Worm (Caenorhabditis elegans) whole organism, L1 larva: ENCODE measurements around the gene hum-4.

Source experiments
- C16A3.4 ChIP-seq: fragments of 150-350 bp; optimal IDR thresholded peaks from 2 replicates; lab custom pipeline; 2014; ENCODE audit warnings: missing biosample characterization, missing genetic modification characterization
- F16B12.6 ChIP-seq: fragments of 150-350 bp; optimal IDR thresholded peaks from 2 replicates; lab custom pipeline; 2014; ENCODE audit warnings: missing biosample characterization, missing genetic modification characterization
- aly-2 ChIP-seq: fragments of 150-350 bp; optimal IDR thresholded peaks from 2 replicates; lab custom pipeline; 2014; ENCODE audit warnings: missing biosample characterization, missing genetic modification characterization
- ama-1 ChIP-seq: fragments of 150-350 bp; optimal IDR thresholded peaks from 2 replicates; lab custom pipeline; 2014
- blmp-1 ChIP-seq: fragments of 150-350 bp; optimal IDR thresholded peaks from 2 replicates; lab custom pipeline; 2014; ENCODE audit warnings: missing biosample characterization, missing genetic modification characterization
- ceh-8 ChIP-seq: fragments of 200-800 bp; sonication (Bioruptor generic); optimal IDR thresholded peaks from 2 replicates; lab custom pipeline; 2018; ENCODE audit warnings: mild to moderate bottlenecking, missing genetic modification characterization, moderate library complexity, missing compliant biosample characterization
- ceh-82 ChIP-seq, 3 experiments: fragments of 150-350 bp in 1 of 3; sonication (generic microtip) in 2 of 3; optimal IDR thresholded peaks; 2 replicates each; lab custom pipeline; 2014 to 2017; ENCODE audit warnings: missing biosample characterization in 3 of 3, missing genetic modification characterization in 3 of 3
- ceh-88 ChIP-seq: fragments of 200-800 bp; sonication (Bioruptor generic); IDR thresholded peaks from 2 replicates; pipeline ENCODE4 v1.3.6; 2022; ENCODE audit warnings: missing genetic modification characterization, missing compliant biosample characterization
- ces-1 ChIP-seq: fragments of 150-350 bp; optimal IDR thresholded peaks from 2 replicates; lab custom pipeline; 2014; ENCODE audit warnings: missing biosample characterization, missing genetic modification reagents, missing genetic modification characterization
- dsc-1 ChIP-seq: sonication (generic microtip); optimal IDR thresholded peaks from 2 replicates; lab custom pipeline; 2016; ENCODE audit warnings: mild to moderate bottlenecking, missing genetic modification characterization, missing compliant biosample characterization
- efl-1 ChIP-seq, 4 experiments: fragments of 150-350 bp; optimal IDR thresholded peaks in 3 of 4; peaks in 1 of 4; 1 replicate in 1 of 4; 2 replicates in 3 of 4; lab custom pipeline; 2014; ENCODE audit warnings: missing biosample characterization in 2 of 4, missing genetic modification characterization in 2 of 4, missing genetic modification reagents in 2 of 4
- elt-2 ChIP-seq: sonication (generic microtip); optimal IDR thresholded peaks from 2 replicates; lab custom pipeline; 2016; ENCODE audit warnings: missing genetic modification characterization, mild to moderate bottlenecking, inconsistent platforms, missing compliant biosample characterization, missing genetic modification reagents
- elt-3 ChIP-seq, 6 experiments: fragments of 150-350 bp in 1 of 6; sonication (generic microtip); optimal IDR thresholded peaks; 2 replicates each; lab custom pipeline; 2017 to 2018; ENCODE audit warnings: missing biosample characterization in 6 of 6, missing genetic modification characterization in 6 of 6, inconsistent platforms in 1 of 6
- ets-5 ChIP-seq: fragments of 200-800 bp; sonication (Bioruptor generic); IDR thresholded peaks from 2 replicates; pipeline ENCODE4 v1.3.6; 2022; ENCODE audit warnings: missing genetic modification characterization, missing compliant biosample characterization
- fkh-8 ChIP-seq: sonication (generic microtip); optimal IDR thresholded peaks from 2 replicates; lab custom pipeline; 2016; ENCODE audit warnings: mild to moderate bottlenecking, missing genetic modification characterization, missing compliant biosample characterization
- grh-1 ChIP-seq: fragments of 200-800 bp; sonication (Bioruptor generic); IDR thresholded peaks from 2 replicates; pipeline ENCODE4 v1.3.6; 2022; ENCODE audit warnings: missing genetic modification reagents, missing genetic modification characterization, missing compliant biosample characterization
- hlh-17 ChIP-seq: fragments of 200-800 bp; sonication (Bioruptor generic); optimal IDR thresholded peaks from 2 replicates; lab custom pipeline; 2018; ENCODE audit warnings: missing genetic modification characterization, mild to moderate bottlenecking, missing compliant biosample characterization, moderate library complexity, borderline replicate concordance
- hlh-4 ChIP-seq: sonication (generic microtip); optimal IDR thresholded peaks from 2 replicates; lab custom pipeline; 2016; ENCODE audit warnings: mild to moderate bottlenecking, missing genetic modification characterization, missing compliant biosample characterization
- hpl-2 ChIP-seq: fragments of 150-350 bp; optimal IDR thresholded peaks from 2 replicates; lab custom pipeline; 2014; ENCODE audit warnings: missing biosample characterization, missing genetic modification reagents, missing genetic modification characterization
- lin-14 ChIP-seq: fragments of 200-800 bp; sonication (Bioruptor generic); optimal IDR thresholded peaks from 2 replicates; lab custom pipeline; 2018; ENCODE audit warnings: mild to moderate bottlenecking, missing genetic modification characterization, moderate library complexity, missing compliant biosample characterization
- lin-15B ChIP-seq: fragments of 150-350 bp; sonication (generic microtip); optimal IDR thresholded peaks from 3 replicates; lab custom pipeline; 2014; ENCODE audit warnings: missing biosample characterization, missing genetic modification characterization
- lin-35 ChIP-seq, 2 experiments: fragments of 150-350 bp; optimal IDR thresholded peaks; 2 replicates each; lab custom pipeline; 2014; ENCODE audit warnings: missing biosample characterization in 2 of 2, missing genetic modification characterization in 2 of 2, missing genetic modification reagents in 2 of 2
- lin-39 ChIP-seq: fragments of 150-350 bp; optimal IDR thresholded peaks from 2 replicates; lab custom pipeline; 2014; ENCODE audit warnings: missing biosample characterization, missing genetic modification reagents, missing genetic modification characterization
- lsy-2 ChIP-seq, 2 experiments: fragments of 150-350 bp; optimal IDR thresholded peaks; 2 replicates each; lab custom pipeline; 2014; ENCODE audit warnings: missing biosample characterization in 2 of 2, missing genetic modification characterization in 2 of 2
- mab-9 ChIP-seq: fragments of 200-800 bp; sonication (Bioruptor generic); IDR thresholded peaks from 2 replicates; pipeline ENCODE4 v1.3.6; 2022; ENCODE audit warnings: missing genetic modification reagents, missing genetic modification characterization, missing compliant biosample characterization
- mdl-1 ChIP-seq, 2 experiments: fragments of 150-350 bp; optimal IDR thresholded peaks; 2 replicates each; lab custom pipeline; 2014 to 2017; ENCODE audit warnings: missing biosample characterization in 2 of 2, missing genetic modification characterization in 2 of 2, inconsistent platforms in 1 of 2
- mef-2 ChIP-seq: fragments of 150-350 bp; optimal IDR thresholded peaks from 2 replicates; lab custom pipeline; 2014; ENCODE audit warnings: missing biosample characterization, missing genetic modification characterization
- mep-1 ChIP-seq: fragments of 150-350 bp; optimal IDR thresholded peaks from 2 replicates; lab custom pipeline; 2014; ENCODE audit warnings: missing biosample characterization, missing genetic modification characterization
- nhr-11 ChIP-seq: fragments of 150-350 bp; optimal IDR thresholded peaks from 2 replicates; lab custom pipeline; 2014; ENCODE audit warnings: missing biosample characterization, missing genetic modification characterization
- nhr-12 ChIP-seq: sonication (generic microtip); optimal IDR thresholded peaks from 2 replicates; lab custom pipeline; 2017; ENCODE audit warnings: missing biosample characterization, missing genetic modification characterization
- nhr-19 ChIP-seq: fragments of 200-800 bp; sonication (Bioruptor generic); conservative IDR thresholded peaks from 2 replicates; pipeline ENCODE4 v1.3.6; 2022; ENCODE audit warnings: missing genetic modification characterization, missing compliant biosample characterization
- nhr-20 ChIP-seq: sonication (generic microtip); optimal IDR thresholded peaks from 2 replicates; lab custom pipeline; 2016; ENCODE audit warnings: mild to moderate bottlenecking, missing genetic modification characterization, missing compliant biosample characterization
- nhr-237 ChIP-seq: fragments of 150-350 bp; optimal IDR thresholded peaks from 2 replicates; lab custom pipeline; 2014; ENCODE audit warnings: missing biosample characterization, missing genetic modification characterization
- nhr-47 ChIP-seq: sonication (generic microtip); optimal IDR thresholded peaks from 2 replicates; lab custom pipeline; 2016; ENCODE audit warnings: mild to moderate bottlenecking, missing genetic modification characterization, moderate library complexity, missing compliant biosample characterization
- nhr-71 ChIP-seq: sonication (generic microtip); optimal IDR thresholded peaks from 2 replicates; lab custom pipeline; 2016; ENCODE audit warnings: mild to moderate bottlenecking, missing genetic modification characterization, moderate library complexity, missing compliant biosample characterization
- nhr-77 ChIP-seq: fragments of 150-350 bp; optimal IDR thresholded peaks from 2 replicates; lab custom pipeline; 2014; ENCODE audit warnings: missing biosample characterization, missing genetic modification characterization
- nhr-90 ChIP-seq: sonication (generic microtip); optimal IDR thresholded peaks from 2 replicates; lab custom pipeline; 2016; ENCODE audit warnings: mild to moderate bottlenecking, missing genetic modification characterization, missing compliant biosample characterization; ENCODE audit not compliant: poor library complexity
- rnt-1 ChIP-seq: sonication (generic microtip); optimal IDR thresholded peaks from 2 replicates; lab custom pipeline; 2016; ENCODE audit warnings: mild to moderate bottlenecking, missing genetic modification characterization, moderate library complexity, missing compliant biosample characterization
- skn-1 ChIP-seq: fragments of 150-350 bp; optimal IDR thresholded peaks from 2 replicates; lab custom pipeline; 2014; ENCODE audit warnings: missing biosample characterization, missing genetic modification characterization
- snu-23 ChIP-seq: sonication (generic microtip); optimal IDR thresholded peaks from 2 replicates; lab custom pipeline; 2016; ENCODE audit warnings: missing genetic modification characterization, missing compliant biosample characterization
- tlp-1 ChIP-seq: fragments of 150-350 bp; optimal IDR thresholded peaks from 2 replicates; lab custom pipeline; 2014; ENCODE audit warnings: missing biosample characterization, missing genetic modification characterization
- unc-130 ChIP-seq: fragments of 150-350 bp; optimal IDR thresholded peaks from 2 replicates; lab custom pipeline; 2017; ENCODE audit warnings: missing biosample characterization, missing genetic modification characterization, inconsistent platforms
- unc-30 ChIP-seq: sonication (generic microtip); optimal IDR thresholded peaks from 2 replicates; lab custom pipeline; 2017; ENCODE audit warnings: missing biosample characterization, missing genetic modification characterization
- unc-62 ChIP-seq: fragments of 150-350 bp; optimal IDR thresholded peaks from 2 replicates; lab custom pipeline; 2014; ENCODE audit warnings: missing biosample characterization, missing genetic modification reagents, missing genetic modification characterization
- unc-86 ChIP-seq: sonication (generic microtip); optimal IDR thresholded peaks from 2 replicates; lab custom pipeline; 2016; ENCODE audit warnings: missing genetic modification characterization, missing compliant biosample characterization
- unc-98 ChIP-seq: fragments of 200-800 bp; sonication (Bioruptor generic); IDR thresholded peaks from 2 replicates; pipeline ENCODE4 v1.3.6; 2022; ENCODE audit warnings: missing genetic modification characterization, missing compliant biosample characterization
- zag-1 ChIP-seq: fragments of 150-350 bp; optimal IDR thresholded peaks from 2 replicates; lab custom pipeline; 2014; ENCODE audit warnings: missing biosample characterization, missing genetic modification characterization
- zip-4 ChIP-seq: fragments of 200-800 bp; sonication (Bioruptor generic); optimal IDR thresholded peaks from 2 replicates; lab custom pipeline; 2018; ENCODE audit warnings: mild to moderate bottlenecking, missing genetic modification characterization, moderate library complexity, missing compliant biosample characterization
- ztf-4 ChIP-seq: fragments of 150-350 bp; optimal IDR thresholded peaks from 2 replicates; lab custom pipeline; 2014; ENCODE audit warnings: missing biosample characterization, missing genetic modification characterization

hum-4 gene

ce11 chrX:11464271-11465103, 31.1 kb upstream of the hum-4 start:
- no peak for TF ChIP-seq mef-2 (tag; lab: Kevin White, UChicago)
- no peak for TF ChIP-seq nhr-77
- TF ChIP-seq nhr-71 (tag; lab: Kevin White, UChicago): peak; percentile 69
- peak; percentile 26; the same call in 1 of the 2 replicates for TF ChIP-seq nhr-19 (GFP tag; lab: Robert Waterston, UW)
- TF ChIP-seq rnt-1: peak; percentile 62
- no peak for TF ChIP-seq nhr-237
- TF ChIP-seq unc-130 (tag; lab: Kevin White, UChicago): peak; percentile 36
- TF ChIP-seq hlh-17 (GFP tag; lab: Kevin White, UChicago): no peak
- no peak for TF ChIP-seq hpl-2 (GFP tag; lab: Kevin White, UChicago)
- no peak for TF ChIP-seq zip-4 (GFP tag; lab: Kevin White, UChicago)
- no peak for TF ChIP-seq blmp-1
- TF ChIP-seq unc-30: no peak
- no peak for TF ChIP-seq grh-1 (GFP tag; lab: Robert Waterston, UW)
- TF ChIP-seq snu-23 (GFP tag; lab: Kevin White, UChicago): peak; percentile 41
- TF ChIP-seq lin-15B: no peak
- peak in 1 of 2 experiments; percentile 58 for TF ChIP-seq mdl-1 (tag; optimal IDR thresholded peaks at IDR 0.05; lab: Kevin White, UChicago)
- TF ChIP-seq ceh-88 (GFP tag; lab: Robert Waterston, UW): no peak
- no peak for TF ChIP-seq unc-62 (GFP tag; lab: Kevin White, UChicago)
- TF ChIP-seq fkh-8 (tag; lab: Kevin White, UChicago): no peak
- TF ChIP-seq elt-3 (tag; optimal IDR thresholded peaks at IDR 0.05; lab: Kevin White, UChicago): no peak
- no peak for TF ChIP-seq hlh-4
- TF ChIP-seq tlp-1: no peak
- peak; percentile 63 for TF ChIP-seq dsc-1
- TF ChIP-seq ceh-8 (GFP tag; lab: Kevin White, UChicago): no peak
- TF ChIP-seq nhr-11 (tag; lab: Kevin White, UChicago): no peak
- TF ChIP-seq nhr-47 (tag; lab: Kevin White, UChicago): no peak
- TF ChIP-seq ztf-4 (tag; lab: Kevin White, UChicago): no peak
- TF ChIP-seq lin-14: peak; percentile 88
- no peak for TF ChIP-seq nhr-90 (tag; lab: Kevin White, UChicago)
- TF ChIP-seq zag-1 (tag; lab: Kevin White, UChicago): peak; percentile 21
- TF ChIP-seq nhr-12: no peak
- peak; percentile 2 to 4 for TF ChIP-seq lin-35 (GFP tag; optimal IDR thresholded peaks at IDR 0.05; lab: Kevin White, UChicago)
- no peak for TF ChIP-seq ets-5 (GFP tag; lab: Robert Waterston, UW)
- TF ChIP-seq aly-2 (tag; lab: Kevin White, UChicago): no peak
- TF ChIP-seq lin-39 (tag; lab: Kevin White, UChicago): no peak
- no peak for TF ChIP-seq F16B12.6 (tag; lab: Kevin White, UChicago)
- no peak for TF ChIP-seq unc-86
- no peak for TF ChIP-seq efl-1 (optimal IDR thresholded peaks at IDR 0.05; lab: Kevin White, UChicago)
- no peak for TF ChIP-seq efl-1 (GFP tag; optimal IDR thresholded peaks at IDR 0.05 in 1 of 2; lab: Kevin White, UChicago)
- TF ChIP-seq ces-1: no peak
- no peak for TF ChIP-seq skn-1 (tag; lab: Kevin White, UChicago)
- TF ChIP-seq ama-1 (lab: Kevin White, UChicago): no peak
- peak; percentile 23 to 42 for TF ChIP-seq lsy-2 (tag; optimal IDR thresholded peaks at IDR 0.05; lab: Kevin White, UChicago)
- TF ChIP-seq elt-2 (tag; lab: Kevin White, UChicago): peak; percentile 88
- TF ChIP-seq ceh-82 (tag; optimal IDR thresholded peaks at IDR 0.05; lab: Kevin White, UChicago): peak in 1 of 3 experiments; percentile 1
- 0 out of 2 replicates have a peak, but pooled peaks have one; percentile 29 for TF ChIP-seq mab-9 (GFP tag; lab: Robert Waterston, UW)
- TF ChIP-seq nhr-20: no peak
- peak; percentile 14 for TF ChIP-seq mep-1
- TF ChIP-seq unc-98 (GFP tag; lab: Robert Waterston, UW): no peak
- TF ChIP-seq C16A3.4 (tag; lab: Kevin White, UChicago): no peak
